Worm (Caenorhabditis elegans) whole organism, mixed stage, embryonic: Measurements from ENCODE around the gene R05D3.9.

Source experiments
- blmp-1 ChIP-seq: fragments of 150-350 bp; optimal IDR thresholded peaks from 2 replicates; lab custom pipeline; 2014; ENCODE audit warnings: missing biosample characterization, missing genetic modification characterization
- ceh-39 ChIP-seq: fragments of 150-350 bp; optimal IDR thresholded peaks from 2 replicates; lab custom pipeline; 2014; ENCODE audit warnings: missing biosample characterization, missing genetic modification characterization
- ceh-43 ChIP-seq: fragments of 200-800 bp; sonication (Bioruptor generic); optimal IDR thresholded peaks from 2 replicates; lab custom pipeline; 2018; ENCODE audit warnings: mild to moderate bottlenecking, missing genetic modification characterization, moderate library complexity, missing compliant biosample characterization
- ces-1 ChIP-seq: fragments of 150-350 bp; optimal IDR thresholded peaks from 2 replicates; lab custom pipeline; 2014; ENCODE audit warnings: missing biosample characterization, missing genetic modification reagents, missing genetic modification characterization
- pha-4 ChIP-seq: fragments of 150-350 bp; optimal IDR thresholded peaks from 2 replicates; lab custom pipeline; 2018; ENCODE audit warnings: missing biosample characterization, missing genetic modification reagents, missing genetic modification characterization
- unc-39 ChIP-seq: fragments of 150-350 bp; optimal IDR thresholded peaks from 2 replicates; lab custom pipeline; 2014; ENCODE audit warnings: missing biosample characterization, missing genetic modification characterization
- unc-62 ChIP-seq: fragments of 150-350 bp; optimal IDR thresholded peaks from 2 replicates; lab custom pipeline; 2014; ENCODE audit warnings: missing biosample characterization, missing genetic modification reagents, missing genetic modification characterization

- TF ChIP-seq ceh-43 (GFP tag; lab: Kevin White, UChicago) (no peak), unc-39 (no peak), ceh-39 (no peak), pha-4 (tag; lab: Kevin White, UChicago) (no peak), blmp-1 (tag; lab: Kevin White, UChicago) (no peak), ces-1 (no peak), unc-62 (GFP tag; lab: Kevin White, UChicago) (no peak)
Observed at ce11 chrIII:8400478-8400877, 32.0 kb upstream of the R05D3.9 start.
